Worm (Caenorhabditis elegans): ENCODE results near the gene R07E4.5.

R07E4.5 gene

DNA sequence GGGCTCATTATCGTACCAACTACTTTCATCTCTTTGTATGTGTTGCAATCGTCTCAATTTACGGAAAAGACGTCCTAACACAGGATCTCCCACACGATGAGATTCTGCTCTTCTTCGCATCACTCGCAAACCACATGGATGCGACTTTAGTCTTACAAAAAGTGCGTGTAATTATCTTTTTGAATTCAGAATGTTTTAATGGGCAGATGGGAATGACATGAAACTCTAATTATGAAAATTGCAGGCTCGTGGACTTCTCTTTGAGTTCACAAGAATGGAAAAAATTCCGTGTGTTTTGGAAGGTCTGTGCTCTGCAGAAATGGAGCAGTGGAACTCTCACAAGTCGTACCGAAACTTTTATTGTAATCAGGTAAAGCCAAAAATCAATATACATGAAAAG lies 51.5 kb downstream of the R07E4.5 start:
- TF ChIP-seq egl-44 (GFP tag; IDR thresholded peaks at IDR 0.05) (no peak), lin-54 (GFP tag; optimal IDR thresholded peaks at IDR 0.05) (no peak), tlf-1 (GFP tag; optimal IDR thresholded peaks at IDR 0.05) (no peak), madf-3 (GFP tag; IDR thresholded peaks at IDR 0.05) (no peak)
